Fruit fly (Drosophila melanogaster): ENCODE measurements around the gene CG44001.

The CG44001 gene

dm6 chr2L:5009306-5010030, 33.6 kb upstream of the CG44001 start, which contains the start of gene Rtnl1:
TSS of gene Rtnl1 (minus strand) at chr2L:5009720.
- no peak for TF ChIP-seq salr (GFP tag; optimal IDR thresholded peaks at IDR 0.05)
- TF ChIP-seq CG6276 (GFP tag; optimal IDR thresholded peaks at IDR 0.05): no peak
- TF ChIP-seq CG10631 (GFP tag; optimal IDR thresholded peaks at IDR 0.05): no peak
- no peak for TF ChIP-seq fd85E (GFP tag; optimal IDR thresholded peaks at IDR 0.05)
- no peak for TF ChIP-seq Sox15 (GFP tag; optimal IDR thresholded peaks at IDR 0.05)
- TF ChIP-seq pdm3 (GFP tag; optimal IDR thresholded peaks at IDR 0.05): no peak
- no peak for TF ChIP-seq Blimp-1 (GFP tag; optimal IDR thresholded peaks at IDR 0.05)
- no peak for TF ChIP-seq spab (GFP tag; optimal IDR thresholded peaks at IDR 0.05)
- TF ChIP-seq CG31627 (GFP tag; optimal IDR thresholded peaks at IDR 0.05): no peak
- peak; percentile 1 for TF ChIP-seq CG16779 (tag; optimal IDR thresholded peaks at IDR 0.05)
- TF ChIP-seq CG9139 (GFP tag; optimal IDR thresholded peaks at IDR 0.05): no peak
- no peak for TF ChIP-seq Hr39 (GFP tag; optimal IDR thresholded peaks at IDR 0.05)
- TF ChIP-seq CG3032 (tag; optimal IDR thresholded peaks at IDR 0.05): peak; percentile 17
- no peak for TF ChIP-seq CG11294 (GFP tag; IDR thresholded peaks at IDR 0.05)
- no peak for TF ChIP-seq Eip75B (GFP tag; optimal IDR thresholded peaks at IDR 0.05)
- peak; percentile 35 for TF ChIP-seq lz (GFP tag; optimal IDR thresholded peaks at IDR 0.05)
- TF ChIP-seq dac (GFP tag; optimal IDR thresholded peaks at IDR 0.05): no peak
- TF ChIP-seq Eip78C (GFP tag): peak; percentile 79
- TF ChIP-seq CG11762 (GFP tag; optimal IDR thresholded peaks at IDR 0.05; ENCODE audit: insufficient read depth): no peak
- no peak for TF ChIP-seq CG7368 (GFP tag; optimal IDR thresholded peaks at IDR 0.05)
- no peak for TF ChIP-seq Gug (GFP tag; IDR thresholded peaks at IDR 0.05)
- peak; percentile 54 for TF ChIP-seq esn (GFP tag; optimal IDR thresholded peaks at IDR 0.05)
- peak; percentile 30 for TF ChIP-seq vri (GFP tag; optimal IDR thresholded peaks at IDR 0.05)
- TF ChIP-seq CG32006 (GFP tag; optimal IDR thresholded peaks at IDR 0.05): no peak
- no peak for TF ChIP-seq achi (GFP tag; optimal IDR thresholded peaks at IDR 0.05)
- TF ChIP-seq eg (GFP tag; IDR thresholded peaks at IDR 0.05): no peak
- no peak for TF ChIP-seq acj6 (GFP tag; optimal IDR thresholded peaks at IDR 0.05)
- no peak for TF ChIP-seq CG6792 (GFP tag; optimal IDR thresholded peaks at IDR 0.05)
- TF ChIP-seq svp (GFP tag): no peak
- TF ChIP-seq ss (GFP tag; optimal IDR thresholded peaks at IDR 0.05): peak in 1 of 2 experiments; percentile 42
- TF ChIP-seq Hr38 (GFP tag; optimal IDR thresholded peaks at IDR 0.05): no peak
- TF ChIP-seq CG1621 (tag; optimal IDR thresholded peaks at IDR 0.05): peak; percentile 2
- TF ChIP-seq net (GFP tag; optimal IDR thresholded peaks at IDR 0.05): no peak
- TF ChIP-seq CG3919 (GFP tag; optimal IDR thresholded peaks at IDR 0.05): peak; percentile 21
- TF ChIP-seq topi (GFP tag; optimal IDR thresholded peaks at IDR 0.05): peak; percentile 12
- TF ChIP-seq Sox14 (GFP tag; optimal IDR thresholded peaks at IDR 0.05): peak; percentile 23
- TF ChIP-seq Ets96B (tag; optimal IDR thresholded peaks at IDR 0.05): no peak
- no peak for TF ChIP-seq Hr4 (GFP tag; optimal IDR thresholded peaks at IDR 0.05)
- TF ChIP-seq Lpt (GFP tag; optimal IDR thresholded peaks at IDR 0.05): no peak
- TF ChIP-seq CG11902 (GFP tag; optimal IDR thresholded peaks at IDR 0.05): no peak
- no peak for TF ChIP-seq CG8319 (GFP tag; optimal IDR thresholded peaks at IDR 0.05)
- TF ChIP-seq CG4318 (GFP tag; optimal IDR thresholded peaks at IDR 0.05): no peak
- TF ChIP-seq dsx (GFP tag; optimal IDR thresholded peaks at IDR 0.05; ENCODE audit: poor library complexity, severe bottlenecking): peak; percentile 4
- TF ChIP-seq fd59A (GFP tag; optimal IDR thresholded peaks at IDR 0.05): no peak
- TF ChIP-seq Eip93F (GFP tag; optimal IDR thresholded peaks at IDR 0.05): no peak
- 0 out of 2 replicates have a peak, but pooled peaks have one; percentile 14 for TF ChIP-seq CG15336 (GFP tag; IDR thresholded peaks at IDR 0.05)
- TF ChIP-seq Ets21C (GFP tag; optimal IDR thresholded peaks at IDR 0.05): no peak
- no peak for TF ChIP-seq CG6163 (GFP tag; IDR thresholded peaks at IDR 0.05)
- TF ChIP-seq Sox102F (GFP tag; optimal IDR thresholded peaks at IDR 0.05): no peak
- TF ChIP-seq CG6854 (GFP tag; optimal IDR thresholded peaks at IDR 0.05): peak; percentile 54
- no peak for TF ChIP-seq Smox (GFP tag; optimal IDR thresholded peaks at IDR 0.05)
- TF ChIP-seq CG8119 (GFP tag; IDR thresholded peaks at IDR 0.05): no peak

Measured in whole organism, prepupa.